Worm (Caenorhabditis elegans) whole organism, dauer: ENCODE results near the gene col-107.

Source experiments
- unc-62 ChIP-seq: sonication (generic microtip); optimal IDR thresholded peaks from 2 replicates; lab custom pipeline; 2017; ENCODE audit warnings: missing biosample characterization, missing genetic modification reagents, missing genetic modification characterization

Gene col-107

DNA sequence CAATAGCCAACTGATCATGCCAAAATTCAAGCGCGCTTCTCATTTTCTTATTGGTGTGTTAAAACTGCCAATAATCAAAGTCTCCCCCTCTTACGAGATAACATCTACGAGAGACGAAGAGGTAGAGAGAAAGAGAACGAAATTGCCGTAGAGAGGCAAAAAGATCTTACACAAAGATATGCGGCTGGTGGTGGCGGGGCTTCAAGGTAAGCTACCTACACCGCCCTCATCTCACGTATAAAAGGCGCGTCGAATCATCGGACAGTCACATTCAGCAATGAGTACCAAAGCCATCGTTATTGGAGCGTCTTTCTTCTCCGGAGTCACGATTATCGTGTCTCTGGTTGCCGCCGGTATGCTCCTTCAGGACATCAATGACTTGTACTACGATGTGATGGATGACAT lies at the start of gene col-107:
Gene col-107, plus strand, starts transcription at position 265 of the 405 bp plus-strand sequence.
- TF ChIP-seq unc-62: no peak

DNA sequence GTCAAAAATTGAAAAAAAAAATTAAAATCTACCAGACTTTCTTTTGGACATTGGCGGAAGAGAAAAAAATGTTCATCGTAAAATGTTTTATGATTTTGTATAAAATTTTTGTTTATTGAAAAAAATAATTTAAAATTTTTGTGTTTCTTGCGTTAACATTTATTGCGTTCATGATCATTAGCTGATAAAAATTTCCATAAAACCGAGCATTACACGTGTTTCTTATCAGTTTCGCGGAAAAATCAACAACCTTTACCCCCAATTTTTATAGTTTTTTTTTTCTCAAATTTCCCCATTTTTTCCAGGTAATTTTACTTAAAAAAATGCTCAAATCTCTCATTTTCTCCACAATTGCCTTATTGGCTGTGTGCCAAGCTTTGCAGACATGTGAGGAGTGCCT lies 38.3 kb upstream of the col-107 start, which contains the start of gene txt-4:
Gene txt-4, plus strand, starts transcription at position 324 of the 400 bp plus-strand sequence.
- TF ChIP-seq unc-62: no peak

DNA sequence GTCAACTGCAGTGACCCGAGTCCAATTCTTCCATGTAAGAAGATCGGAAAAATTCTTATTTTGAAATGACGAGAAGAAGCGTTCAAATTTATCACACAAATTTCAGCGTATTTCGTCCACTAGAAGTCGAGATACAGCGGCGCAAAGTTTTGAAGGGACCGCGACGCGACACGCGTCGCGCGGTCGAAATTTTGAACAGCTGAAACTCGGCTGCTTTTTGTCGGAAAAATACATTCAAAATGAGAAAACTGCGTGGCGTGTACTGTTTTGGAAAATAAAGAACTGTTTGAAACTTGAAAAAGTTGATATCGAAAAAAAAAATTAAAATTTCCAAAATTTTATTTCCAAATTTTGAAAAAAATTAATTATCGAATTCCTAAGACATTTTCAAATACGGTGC lies 35.6 kb upstream of the col-107 start:
- no peak for TF ChIP-seq unc-62

DNA sequence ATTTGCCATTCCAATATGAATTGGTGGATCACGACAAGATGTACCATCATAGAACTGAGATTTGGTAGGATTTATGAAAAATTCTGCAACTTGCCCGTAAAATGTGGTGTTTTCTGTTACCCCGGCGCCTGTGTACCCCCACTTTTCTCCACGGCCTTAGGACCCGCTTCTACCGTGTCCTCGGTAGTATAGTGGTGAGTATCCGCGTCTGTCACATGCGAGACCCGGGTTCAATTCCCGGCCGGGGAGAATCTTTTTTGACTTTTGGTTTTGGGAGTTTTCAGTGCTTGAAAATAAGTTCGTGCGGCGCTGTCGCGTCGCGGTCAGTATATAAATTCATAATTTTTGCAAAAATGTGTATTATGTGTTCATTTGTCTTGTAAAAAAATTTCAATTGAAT lies 34.1 kb upstream of the col-107 start:
- no peak for TF ChIP-seq unc-62

DNA sequence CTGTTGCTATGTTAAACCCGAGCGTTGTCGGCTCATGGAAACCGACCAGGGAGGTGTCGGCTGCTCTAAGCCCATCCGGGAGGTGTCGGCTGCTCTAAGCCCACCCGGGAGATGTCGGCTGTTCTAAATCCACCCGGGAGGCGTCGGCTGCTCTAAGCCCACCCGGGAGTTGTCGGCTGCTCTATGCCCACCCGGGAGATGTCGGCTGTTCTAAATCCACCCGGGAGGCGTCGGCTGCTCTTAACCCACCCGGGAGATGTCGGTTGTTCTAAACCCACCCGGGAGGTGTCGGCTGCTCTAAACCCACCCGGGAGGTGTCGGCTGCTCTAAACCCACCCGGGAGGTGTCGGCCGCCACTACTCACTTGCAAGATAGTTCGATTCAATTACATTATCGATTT lies 32.6 kb upstream of the col-107 start:
- TF ChIP-seq unc-62: no peak

DNA sequence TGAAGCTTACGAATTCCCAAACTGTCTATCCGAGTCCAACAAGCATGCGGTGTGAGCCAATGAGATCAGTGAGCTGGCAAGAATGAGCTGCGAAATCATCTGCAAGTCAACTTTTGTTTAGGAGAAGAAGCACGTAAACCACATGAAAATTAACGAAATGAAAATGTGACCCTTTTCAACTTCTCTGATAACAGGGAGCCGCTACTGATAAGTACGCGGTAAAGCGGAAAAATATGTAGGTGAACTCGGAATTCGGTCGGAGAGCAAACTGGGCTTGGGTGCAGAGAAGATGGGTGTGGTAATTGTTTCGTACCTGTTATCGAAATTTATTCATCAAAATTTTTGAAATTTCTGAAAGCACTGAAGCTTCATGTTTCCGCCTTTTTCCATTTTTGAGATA lies 32.0 kb upstream of the col-107 start, which contains the start of gene clec-172:
Gene clec-172, minus strand, starts transcription at position 101 of the 400 bp plus-strand sequence.
- TF ChIP-seq unc-62: no peak

DNA sequence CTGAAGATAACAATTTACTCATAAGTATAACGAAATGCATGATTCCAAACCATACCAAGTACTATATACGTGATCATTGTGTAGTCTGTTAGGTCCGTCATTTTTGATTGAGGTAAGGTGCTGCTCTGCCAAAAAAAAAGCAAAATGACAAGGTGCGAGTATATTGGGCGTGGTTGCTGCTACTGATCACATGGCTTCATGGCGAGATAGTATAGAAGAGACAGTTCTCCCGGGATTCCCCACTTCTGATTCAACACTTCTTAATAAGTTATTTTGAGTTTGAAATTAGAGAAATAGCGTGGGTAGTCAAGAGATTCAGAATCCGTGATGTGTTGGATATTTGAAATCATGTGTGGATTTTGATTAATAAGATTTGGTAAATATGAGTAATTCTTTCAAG lies 27.3 kb upstream of the col-107 start, which contains the start of gene K03H6.4:
Gene K03H6.4, minus strand, starts transcription at position 101 of the 400 bp plus-strand sequence.
- no peak for TF ChIP-seq unc-62

DNA sequence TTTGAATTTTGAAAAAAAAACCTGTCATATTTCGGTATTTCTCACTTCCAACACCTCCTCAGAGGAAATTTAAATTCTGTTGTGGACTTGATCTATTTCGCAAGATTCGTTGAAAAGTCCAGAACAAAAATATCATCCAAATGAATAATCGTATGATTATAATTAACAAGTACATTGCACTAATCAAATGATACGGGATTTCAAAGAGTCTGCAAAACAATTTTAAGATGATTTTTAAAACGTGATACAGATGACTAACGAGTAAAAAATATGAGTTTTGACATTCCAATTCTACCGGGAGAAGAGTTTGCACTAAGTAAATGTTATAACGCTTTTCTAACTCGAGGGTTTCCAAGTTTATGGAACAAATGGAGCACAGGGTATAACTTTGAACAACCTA lies 26.2 kb upstream of the col-107 start:
- no peak for TF ChIP-seq unc-62

DNA sequence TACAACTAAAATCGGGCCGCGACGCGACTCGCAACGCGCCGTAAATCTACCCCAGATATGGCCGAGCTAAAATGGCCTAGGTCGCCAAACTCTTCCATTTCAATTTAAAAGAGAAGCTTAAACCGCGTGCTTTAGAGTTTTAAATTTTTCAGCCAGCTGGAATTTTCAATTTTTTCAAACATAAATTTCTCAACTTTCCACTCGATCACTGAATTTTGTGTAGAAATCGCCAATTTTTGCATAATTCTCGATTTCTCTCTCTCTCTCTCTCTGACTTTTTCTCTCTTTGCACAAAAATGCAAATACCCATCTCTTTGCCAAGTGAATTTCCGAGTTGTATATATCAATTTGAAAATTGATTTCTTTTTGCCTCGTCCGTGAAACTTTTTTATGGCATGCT lies 25.1 kb upstream of the col-107 start, which contains the start of gene K03H6.1:
Gene K03H6.1, plus strand, starts transcription at position 301 of the 400 bp plus-strand sequence.
- TF ChIP-seq unc-62: no peak

DNA sequence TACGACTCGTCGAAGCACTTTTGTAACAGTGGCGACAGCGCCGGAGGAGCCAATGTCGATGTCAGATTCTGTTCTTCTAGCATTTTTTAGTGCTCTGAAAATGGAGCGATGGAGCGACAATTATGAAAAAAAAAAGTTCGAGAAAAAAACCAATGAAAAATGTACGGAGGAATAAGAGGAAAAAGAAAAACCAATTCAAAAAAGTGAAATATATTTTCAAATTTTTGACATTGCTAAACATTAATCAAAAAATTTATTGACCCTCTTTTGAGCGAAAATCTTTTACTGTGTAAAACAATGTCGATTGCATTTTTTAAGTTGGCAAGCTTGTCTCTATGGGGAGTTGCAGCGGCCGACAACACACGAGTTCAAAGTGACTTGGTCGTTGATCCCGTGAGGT lies 12.2 kb upstream of the col-107 start, which contains the start of gene K03H6.5:
Gene K03H6.5, minus strand, starts transcription at position 101 of the 400 bp plus-strand sequence.
- TF ChIP-seq unc-62: no peak

DNA sequence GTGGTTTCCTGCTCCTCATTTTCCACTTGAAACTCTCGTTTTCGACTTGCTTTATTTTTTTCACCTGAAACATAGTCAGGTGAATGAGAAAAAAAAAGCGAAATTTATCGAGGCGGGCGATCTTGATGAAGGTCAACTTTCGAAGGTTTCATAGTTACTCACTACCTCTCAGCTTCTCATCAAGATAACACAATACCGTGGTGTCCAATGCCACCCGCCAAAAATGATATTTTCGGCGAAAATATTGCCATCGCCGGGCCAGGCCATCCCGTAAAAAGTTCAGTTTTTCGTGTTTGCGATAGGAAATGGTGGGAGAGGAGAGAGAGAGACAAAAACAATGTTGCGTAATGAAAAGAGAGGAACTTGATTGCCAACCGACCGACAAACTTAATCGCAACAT lies 1.4 kb upstream of the col-107 start:
- TF ChIP-seq unc-62: no peak

DNA sequence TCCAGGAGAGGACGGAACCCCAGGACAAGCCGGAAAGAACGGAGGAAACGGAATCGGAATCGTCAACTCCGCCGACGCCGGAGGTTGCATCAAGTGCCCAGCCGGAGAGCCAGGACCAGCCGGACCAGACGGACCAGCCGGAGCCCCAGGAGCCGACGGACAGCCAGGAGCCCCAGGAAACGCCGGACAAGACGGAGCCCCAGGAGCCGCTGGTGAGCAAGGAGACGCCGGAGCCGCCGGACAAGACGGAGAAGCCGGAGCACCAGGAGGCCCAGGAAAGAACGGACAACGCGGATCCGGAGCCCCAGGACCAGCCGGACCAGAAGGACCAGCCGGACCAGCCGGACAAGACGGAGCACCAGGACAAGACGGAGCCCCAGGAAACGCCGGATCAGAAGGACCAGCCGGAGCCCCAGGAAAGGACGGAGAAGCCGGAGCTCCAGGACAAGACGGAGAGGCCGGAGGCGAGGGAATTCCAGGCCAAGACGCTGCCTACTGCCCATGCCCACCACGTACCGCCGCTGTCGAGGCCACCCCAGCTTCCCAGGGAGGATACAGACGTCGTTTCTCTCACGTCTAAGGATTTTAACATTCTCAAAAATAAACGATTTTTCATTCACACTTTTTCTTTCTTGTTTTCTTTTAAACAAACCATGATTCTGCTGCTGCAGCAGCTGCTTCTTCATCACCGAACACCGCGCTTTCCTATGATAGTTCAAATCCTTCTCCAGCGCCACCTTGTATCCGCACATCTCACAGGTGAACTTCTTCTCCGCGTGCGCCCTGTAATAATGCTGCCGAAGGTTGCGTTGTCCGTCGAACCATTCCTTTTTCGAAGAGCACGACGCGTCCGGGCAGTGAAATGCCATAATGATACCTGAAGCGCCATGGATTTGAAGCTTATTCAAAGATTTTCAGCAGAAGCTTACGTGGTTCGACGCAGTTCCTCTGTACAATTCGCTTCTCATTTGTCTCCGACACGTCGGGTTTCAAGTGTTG lies 873 bp downstream of the col-107 start:
- TF ChIP-seq unc-62: no peak

DNA sequence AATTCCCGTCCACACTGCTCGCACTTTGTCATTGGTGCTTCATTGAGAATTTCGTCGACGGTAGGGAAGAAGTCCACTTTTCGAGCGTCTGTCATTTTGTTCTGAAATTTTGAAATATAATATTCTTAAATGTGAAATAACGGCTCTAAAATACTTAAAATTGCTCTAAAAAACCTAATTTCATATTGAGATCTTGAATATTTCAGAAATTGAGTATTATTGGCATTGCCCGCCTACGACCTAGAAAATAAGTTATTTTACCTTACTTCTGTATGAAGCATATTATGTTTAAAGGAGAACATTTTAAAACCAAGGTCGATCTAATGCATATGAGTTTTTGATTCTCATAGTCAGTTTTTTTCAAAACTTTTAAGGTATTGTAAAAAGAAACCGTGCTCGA lies 1.6 kb downstream of the col-107 start, which contains the start of gene C34H4.5:
Gene C34H4.5, minus strand, starts transcription at position 101 of the 400 bp plus-strand sequence.
- no peak for TF ChIP-seq unc-62

DNA sequence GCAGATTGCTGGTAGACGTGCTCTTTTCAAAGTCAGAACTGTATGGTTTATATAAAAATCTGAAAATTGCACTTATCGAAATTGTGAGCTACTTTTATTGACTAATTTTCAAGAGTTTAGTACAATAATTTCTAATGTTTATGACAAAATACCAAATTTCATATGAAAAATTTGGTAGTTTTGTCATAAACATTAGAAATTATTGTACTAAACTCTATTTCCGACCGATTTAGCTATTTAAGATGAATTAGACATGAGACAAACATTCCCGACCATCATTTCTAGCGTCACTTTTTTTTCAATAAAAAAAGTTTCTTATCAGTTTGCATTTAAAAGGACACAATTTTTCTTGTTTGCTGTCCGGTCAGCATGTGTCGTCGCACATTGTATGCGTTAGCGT lies 2.1 kb downstream of the col-107 start, which contains the start of gene tag-244:
Gene tag-244, plus strand, starts transcription at position 301 of the 400 bp plus-strand sequence.
- TF ChIP-seq unc-62: no peak

DNA sequence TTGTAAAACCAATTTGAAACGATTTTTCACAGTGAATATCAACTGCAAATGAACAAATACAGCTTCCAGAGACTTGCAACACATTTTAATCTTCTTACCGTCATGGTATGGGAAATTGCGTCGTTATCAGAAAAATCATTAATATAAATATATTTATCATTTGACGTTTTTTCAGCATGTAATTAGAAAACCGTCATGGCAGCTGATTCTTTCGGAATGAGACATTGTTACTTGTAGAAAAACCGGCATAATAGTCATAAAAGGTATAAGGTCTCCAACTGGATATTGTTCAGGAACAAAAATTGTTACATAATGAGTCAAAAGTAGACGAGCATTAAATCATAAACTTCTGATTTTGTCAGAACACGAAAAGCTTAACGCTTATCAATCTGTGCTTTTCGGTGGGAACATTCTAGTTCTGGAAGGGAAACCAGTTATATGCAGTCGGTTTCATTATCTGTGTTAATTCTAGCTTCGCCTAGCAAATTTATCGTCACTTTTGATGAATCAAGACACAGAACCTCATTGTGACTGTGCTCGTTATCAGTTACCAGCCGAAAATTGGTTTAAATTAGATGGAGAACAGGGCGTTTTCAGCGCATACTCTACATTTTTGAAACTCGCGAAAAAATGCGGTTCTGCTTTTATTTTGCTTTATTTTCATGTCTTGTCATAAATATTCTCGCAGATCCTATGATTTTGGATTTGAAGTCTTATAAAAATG lies 4.8 kb downstream of the col-107 start, which contains the start of gene C34H4.2:
Gene C34H4.2, plus strand, starts transcription at position 558 of the 724 bp plus-strand sequence.
- TF ChIP-seq unc-62: no peak

DNA sequence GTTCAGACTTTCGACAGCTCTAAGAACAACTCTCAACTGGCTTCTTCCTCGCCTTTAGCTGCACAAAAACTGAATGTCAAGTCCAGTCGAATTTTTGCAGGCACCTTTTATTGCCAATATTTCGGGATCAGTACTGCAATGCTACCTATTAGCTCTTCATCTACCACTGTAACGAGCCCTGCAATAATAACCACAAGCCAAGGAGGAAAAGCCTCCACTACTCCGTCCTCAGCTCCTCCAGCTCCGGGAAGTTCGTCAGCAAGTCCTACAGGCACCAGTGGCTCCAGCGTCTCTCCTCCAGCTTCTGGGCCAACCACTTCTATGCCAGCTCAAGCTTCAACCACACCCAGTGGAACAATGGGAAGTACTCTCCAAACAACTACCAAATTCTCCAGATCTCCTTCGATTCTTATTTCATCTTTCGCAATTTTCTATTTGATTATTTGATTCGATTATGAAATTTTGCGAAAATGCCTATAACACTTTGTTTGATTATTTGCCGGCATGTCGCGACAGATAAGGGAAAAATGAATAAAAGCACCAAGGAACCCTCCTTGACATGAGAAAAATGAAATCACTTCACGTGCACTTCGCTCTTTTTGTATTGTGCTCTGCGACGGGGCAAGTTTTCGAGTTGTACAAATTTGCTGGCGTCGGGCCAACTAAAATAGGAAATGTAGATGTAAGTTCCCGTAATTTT lies 6.7 kb downstream of the col-107 start, which contains the start of gene C34H4.1:
Gene C34H4.1, plus strand, starts transcription at position 559 of the 700 bp plus-strand sequence.
- TF ChIP-seq unc-62: no peak
